Fruit fly (Drosophila melanogaster): ENCODE results near the gene CG33647.

The CG33647 gene

dm6 chr3L:19214223-19214622 lies 21.9 kb upstream of the CG33647 start:
- no peak for TF ChIP-seq GATAd (GFP tag; optimal IDR thresholded peaks at IDR 0.05)
- TF ChIP-seq dmrt93B (GFP tag; optimal IDR thresholded peaks at IDR 0.05) = no peak
- no peak for TF ChIP-seq fru (GFP tag; optimal IDR thresholded peaks at IDR 0.05)
- TF ChIP-seq ey (GFP tag; optimal IDR thresholded peaks at IDR 0.05) = no peak
- TF ChIP-seq CG32264 (GFP tag; optimal IDR thresholded peaks at IDR 0.05) = no peak
- TF ChIP-seq lola (GFP tag; optimal IDR thresholded peaks at IDR 0.05) = no peak
- no peak for TF ChIP-seq tai (GFP tag; optimal IDR thresholded peaks at IDR 0.05)
- TF ChIP-seq CG9705 (GFP tag; optimal IDR thresholded peaks at IDR 0.05) = no peak

DNA sequence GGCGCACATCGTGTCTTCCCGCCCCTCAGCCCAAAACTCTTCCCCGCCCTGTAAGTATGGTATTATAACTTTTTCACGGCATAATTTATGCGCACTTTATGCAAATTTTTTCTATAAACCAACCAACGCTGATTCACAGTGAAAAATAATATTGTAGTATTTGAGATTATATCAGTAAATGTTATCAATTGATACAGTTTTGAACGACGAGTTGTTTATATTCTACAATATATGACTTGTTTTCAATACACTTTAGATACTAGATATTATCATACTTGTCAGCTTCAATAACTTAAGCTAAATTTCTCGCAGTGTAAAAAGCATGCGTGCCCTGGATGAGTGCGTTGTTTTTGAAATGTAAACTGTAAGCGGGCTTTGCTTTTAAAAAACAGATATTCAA lies 19.8 kb upstream of the CG33647 start:
- TF ChIP-seq tai (GFP tag; optimal IDR thresholded peaks at IDR 0.05) (no peak), fru (GFP tag; optimal IDR thresholded peaks at IDR 0.05) (no peak), brk (GFP tag; optimal IDR thresholded peaks at IDR 0.05) (no peak), sv (GFP tag; optimal IDR thresholded peaks at IDR 0.05) (no peak), Vsx2 (GFP tag; optimal IDR thresholded peaks at IDR 0.05; ENCODE audit: partially characterized antibody) (no peak), Abd-B (GFP tag; optimal IDR thresholded peaks at IDR 0.05) (no peak)

DNA sequence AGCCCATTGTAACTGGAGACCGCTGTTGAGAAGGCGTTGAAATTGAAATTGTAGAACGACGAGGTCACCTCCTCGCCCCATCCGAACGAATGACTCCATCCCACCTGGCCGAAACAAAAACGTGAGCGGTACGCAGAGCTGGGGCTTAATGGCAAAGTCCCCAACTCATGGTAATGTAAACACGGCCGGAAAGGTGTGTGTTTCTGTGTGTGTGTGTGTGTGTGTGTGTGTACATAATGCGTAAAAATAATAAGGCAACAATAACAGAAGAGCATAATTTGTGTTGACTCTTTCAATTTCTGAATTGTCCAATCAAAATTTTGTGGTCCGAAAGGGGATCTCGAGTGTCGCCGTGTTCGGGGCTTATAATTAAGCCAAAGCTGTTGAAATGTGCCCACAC lies 14.7 kb upstream of the CG33647 start:
- TF ChIP-seq sage (GFP tag; optimal IDR thresholded peaks at IDR 0.05) (no peak), psq (GFP tag; optimal IDR thresholded peaks at IDR 0.05) (no peak), CG9705 (GFP tag; optimal IDR thresholded peaks at IDR 0.05) (no peak), dmrt93B (GFP tag; optimal IDR thresholded peaks at IDR 0.05) (no peak), jim (GFP tag; optimal IDR thresholded peaks at IDR 0.05) (no peak), Hnf4 (GFP tag; optimal IDR thresholded peaks at IDR 0.05) (no peak), rgr (GFP tag; optimal IDR thresholded peaks at IDR 0.05) (no peak), Abd-B (GFP tag; optimal IDR thresholded peaks at IDR 0.05) (no peak), woc (GFP tag; optimal IDR thresholded peaks at IDR 0.05) (no peak), Hr83 (GFP tag; optimal IDR thresholded peaks at IDR 0.05; ENCODE audit: poor library complexity, severe bottlenecking) (no peak), Mio (GFP tag; optimal IDR thresholded peaks at IDR 0.05) (no peak)

DNA sequence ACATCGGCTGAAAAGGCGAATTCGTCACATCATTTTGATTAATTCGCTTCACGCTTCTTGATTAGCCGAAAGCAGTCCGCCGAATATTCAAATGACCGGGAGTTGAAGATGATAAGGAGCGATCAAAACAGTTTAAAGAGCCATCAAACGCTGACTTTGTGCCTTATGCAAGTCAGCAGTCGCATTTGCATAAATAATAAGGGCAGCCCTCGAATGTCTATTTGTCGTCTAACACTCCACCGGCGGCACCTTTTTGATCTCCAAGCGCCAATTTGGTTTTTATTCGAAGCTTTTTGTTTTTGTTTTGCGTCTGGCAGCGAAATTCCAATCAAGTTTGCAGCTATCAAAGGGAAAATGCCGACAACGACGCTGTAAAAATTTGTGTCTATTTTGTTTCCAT lies 10.5 kb upstream of the CG33647 start:
- TF ChIP-seq sage (GFP tag; optimal IDR thresholded peaks at IDR 0.05) (no peak), Myc (optimal IDR thresholded peaks at IDR 0.05) (no peak), N (GFP tag; optimal IDR thresholded peaks at IDR 0.05) (no peak), Hr83 (GFP tag; optimal IDR thresholded peaks at IDR 0.05; ENCODE audit: poor library complexity, severe bottlenecking) (no peak), Dfd (GFP tag; optimal IDR thresholded peaks at IDR 0.05) (no peak), GATAd (GFP tag; optimal IDR thresholded peaks at IDR 0.05) (no peak), tai (GFP tag; optimal IDR thresholded peaks at IDR 0.05) (no peak), Mio (GFP tag; optimal IDR thresholded peaks at IDR 0.05) (no peak), Jra (GFP tag; optimal IDR thresholded peaks at IDR 0.05) (no peak), sv (GFP tag; optimal IDR thresholded peaks at IDR 0.05) (no peak), Vsx2 (GFP tag; optimal IDR thresholded peaks at IDR 0.05; ENCODE audit: partially characterized antibody) (no peak), HLH106 (tag; optimal IDR thresholded peaks at IDR 0.05) (no peak), OdsH (GFP tag; optimal IDR thresholded peaks at IDR 0.05) (no peak)

DNA sequence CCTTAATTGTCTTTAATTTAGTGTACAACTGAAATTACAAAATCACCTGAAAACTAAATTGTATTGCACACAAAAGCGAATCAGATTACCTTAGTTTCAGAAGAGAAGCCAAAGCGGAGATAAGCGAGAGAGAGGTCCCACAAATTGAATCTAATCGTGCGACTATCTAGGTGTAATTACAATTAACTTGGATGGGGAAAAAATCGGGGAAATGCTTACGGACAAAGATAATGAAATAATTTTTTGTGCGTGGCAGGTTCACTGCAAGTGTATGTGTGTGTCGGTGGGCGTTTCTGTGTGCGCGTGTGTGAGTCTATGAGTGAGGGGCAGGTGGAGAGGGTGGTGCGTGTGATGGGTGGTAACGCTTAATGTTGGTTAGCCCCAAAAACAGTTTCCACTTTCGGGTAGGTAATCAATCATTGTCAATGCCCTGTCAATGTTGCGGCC lies 7.8 kb upstream of the CG33647 start:
- TF ChIP-seq Hnf4 (GFP tag; optimal IDR thresholded peaks at IDR 0.05) (no peak), h (GFP tag; optimal IDR thresholded peaks at IDR 0.05) (no peak), HLH106 (tag; optimal IDR thresholded peaks at IDR 0.05) (no peak), CrebA (GFP tag; optimal IDR thresholded peaks at IDR 0.05; ENCODE audit: borderline replicate concordance) (no peak), psq (GFP tag; optimal IDR thresholded peaks at IDR 0.05) (no peak), CG9705 (GFP tag; optimal IDR thresholded peaks at IDR 0.05) (no peak), Hr83 (GFP tag; optimal IDR thresholded peaks at IDR 0.05; ENCODE audit: poor library complexity, severe bottlenecking) (no peak), Sp1 (GFP tag; optimal IDR thresholded peaks at IDR 0.05) (no peak), Myc (optimal IDR thresholded peaks at IDR 0.05) (no peak), Abd-B (GFP tag; optimal IDR thresholded peaks at IDR 0.05) (no peak), usp (GFP tag; optimal IDR thresholded peaks at IDR 0.05) (no peak), GATAd (GFP tag; optimal IDR thresholded peaks at IDR 0.05) (no peak), Vsx2 (GFP tag; optimal IDR thresholded peaks at IDR 0.05; ENCODE audit: partially characterized antibody) (no peak), pan (optimal IDR thresholded peaks at IDR 0.05) (no peak), dsf (GFP tag; optimal IDR thresholded peaks at IDR 0.05; ENCODE audit: borderline replicate concordance) (no peak), Mio (GFP tag; optimal IDR thresholded peaks at IDR 0.05) (no peak), Dfd (GFP tag; optimal IDR thresholded peaks at IDR 0.05) (no peak)

Measured in whole organism, wandering third instar larva.